Worm (Caenorhabditis elegans) whole organism, L4 larva: ENCODE measurements around the gene orc-4.

Experiments
- lin-13 ChIP-seq: fragments of 150-350 bp; optimal IDR thresholded peaks from 2 replicates; lab custom pipeline; 2014; ENCODE audit warnings: missing biosample characterization, missing genetic modification reagents, missing genetic modification characterization
- nhr-77 ChIP-seq: fragments of 150-350 bp; optimal IDR thresholded peaks from 2 replicates; lab custom pipeline; 2014; ENCODE audit warnings: missing biosample characterization, missing genetic modification characterization
- sdz-12 ChIP-seq: fragments of 200-800 bp; sonication (Bioruptor generic); optimal IDR thresholded peaks from 2 replicates; lab custom pipeline; 2018; ENCODE audit warnings: mild to moderate bottlenecking, missing genetic modification characterization, missing compliant biosample characterization

- TF ChIP-seq nhr-77 (tag; lab: Kevin White, UChicago) (no peak), lin-13 (no peak), sdz-12 (GFP tag; lab: Kevin White, UChicago) (no peak)
Measured at ce11 chrIII:10654718-10655117, 8.7 kb downstream of the orc-4 start, which contains the start of gene cnt-2.
